Worm (Caenorhabditis elegans): Measurements from ENCODE around the gene cutl-9.

cutl-9 gene

ce11 chrII:10598039-10598438, 24.0 kb upstream of the cutl-9 start, which contains the start of gene C14A4.8:
C14A4.8 (minus strand) TSS chrII:10598139.
- TF ChIP-seq bed-1 (GFP tag; IDR thresholded peaks at IDR 0.05): no peak
- TF ChIP-seq nfyb-1 (GFP tag; IDR thresholded peaks at IDR 0.05): no peak
- no peak for TF ChIP-seq aptf-3 (GFP tag; IDR thresholded peaks at IDR 0.05)
- TF ChIP-seq snpc-4 (GFP tag; optimal IDR thresholded peaks at IDR 0.05): no peak
- no peak for TF ChIP-seq snpc-4 (tag; optimal IDR thresholded peaks at IDR 0.05)
- TF ChIP-seq Y67H2A.10 (GFP tag; conservative IDR thresholded peaks at IDR 0.05): no peak
- no peak for TF ChIP-seq ztf-18 (tag; optimal IDR thresholded peaks at IDR 0.05)
- no peak for TF ChIP-seq efl-1 (GFP tag; optimal IDR thresholded peaks at IDR 0.05)
- TF ChIP-seq lsy-27 (tag; optimal IDR thresholded peaks at IDR 0.05; ENCODE audit: borderline replicate concordance, insufficient read depth): no peak
- TF ChIP-seq mxl-1 (tag; optimal IDR thresholded peaks at IDR 0.05): no peak
- no peak for TF ChIP-seq nfya-1 (tag; optimal IDR thresholded peaks at IDR 0.05; ENCODE audit: borderline replicate concordance, insufficient read depth)
- TF ChIP-seq F55B11.4 (tag; optimal IDR thresholded peaks at IDR 0.05; ENCODE audit: borderline replicate concordance, insufficient read depth): no peak
- no peak for TF ChIP-seq pbrm-1 (GFP tag; IDR thresholded peaks at IDR 0.05)
- TF ChIP-seq ztf-25 (GFP tag; IDR thresholded peaks at IDR 0.05): no peak
- TF ChIP-seq akir-1 (GFP tag; optimal IDR thresholded peaks at IDR 0.05): no peak
- TF ChIP-seq ccch-3 (GFP tag; optimal IDR thresholded peaks at IDR 0.05): no peak
- no peak for TF ChIP-seq F33H1.4 (GFP tag; IDR thresholded peaks at IDR 0.05)

ce11 chrII:10598970-10599369, 23.1 kb upstream of the cutl-9 start, which contains the start of gene C14A4.9:
C14A4.9 (plus strand) TSS chrII:10599337.
- TF ChIP-seq dpff-1 (tag; optimal IDR thresholded peaks at IDR 0.05) (no peak), sea-2 (GFP tag; IDR thresholded peaks at IDR 0.05) (no peak), nfyb-1 (GFP tag; IDR thresholded peaks at IDR 0.05) (no peak), ztf-6 (GFP tag; IDR thresholded peaks at IDR 0.05) (no peak), ztf-3 (GFP tag; optimal IDR thresholded peaks at IDR 0.05) (no peak), nhr-90 (tag; optimal IDR thresholded peaks at IDR 0.05) (no peak), zfh-2 (GFP tag; conservative IDR thresholded peaks at IDR 0.05) (no peak), zim-3 (tag; optimal IDR thresholded peaks at IDR 0.05) (no peak), ceh-91 (GFP tag; IDR thresholded peaks at IDR 0.05) (no peak), T07F8.4 (tag; optimal IDR thresholded peaks at IDR 0.05) (no peak), lin-40 (tag; optimal IDR thresholded peaks at IDR 0.05) (no peak)

ce11 chrII:10602184-10602583, 19.9 kb upstream of the cutl-9 start, which contains the start of gene srv-2:
srv-2 (minus strand) TSS chrII:10602284.
- TF ChIP-seq mel-28 (tag; optimal IDR thresholded peaks at IDR 0.05; ENCODE audit: borderline replicate concordance) (no peak), snpc-1.3 (tag; optimal IDR thresholded peaks at IDR 0.05; ENCODE audit: insufficient read depth) (no peak), attf-5 (GFP tag; optimal IDR thresholded peaks at IDR 0.05) (no peak)

ce11 chrII:10603560-10603959, 18.5 kb upstream of the cutl-9 start:
- TF ChIP-seq let-526 (GFP tag; IDR thresholded peaks at IDR 0.05) (no peak), K11D2.4 (GFP tag; IDR thresholded peaks at IDR 0.05) (no peak), ceh-100 (GFP tag; IDR thresholded peaks at IDR 0.05) (no peak), efl-1 (GFP tag; optimal IDR thresholded peaks at IDR 0.05) (no peak), ztf-3 (GFP tag; optimal IDR thresholded peaks at IDR 0.05) (no peak), lin-40 (tag; optimal IDR thresholded peaks at IDR 0.05) (no peak), pha-4 (tag; optimal IDR thresholded peaks at IDR 0.05) (no peak), ztf-18 (tag; optimal IDR thresholded peaks at IDR 0.05) (no peak), mel-28 (tag; optimal IDR thresholded peaks at IDR 0.05; ENCODE audit: borderline replicate concordance) (no peak), egl-18 (GFP tag; IDR thresholded peaks at IDR 0.05) (no peak), sptf-2 (GFP tag; optimal IDR thresholded peaks at IDR 0.05) (no peak), C06A6.2 (GFP tag; conservative IDR thresholded peaks at IDR 0.05) (no peak), ztf-28 (GFP tag; IDR thresholded peaks at IDR 0.05) (no peak)
